Worm (Caenorhabditis elegans): ENCODE data around the gene col-139.

col-139 gene

ce11 chrV:4615802-4616201 is 38.0 kb downstream of the col-139 start, which contains the start of the genes Y61A9LA.10 and F54D11.4:
TSS of gene Y61A9LA.10 (minus strand) at chrV:4615817.
TSS of gene F54D11.4 (plus strand) at chrV:4616151.
- peak; percentile 93 for TF ChIP-seq ztf-18 (tag; optimal IDR thresholded peaks at IDR 0.05)
- no peak for TF ChIP-seq nhr-27 (tag; optimal IDR thresholded peaks at IDR 0.05)
- TF ChIP-seq xnd-1 (tag; optimal IDR thresholded peaks at IDR 0.05), result peak; percentile 42
- TF ChIP-seq aptf-2 (GFP tag; conservative IDR thresholded peaks at IDR 0.05), result no peak
- TF ChIP-seq B0336.3 (GFP tag; IDR thresholded peaks at IDR 0.05), result 0 out of 2 replicates have a peak, but pooled peaks have one; percentile 26
- TF ChIP-seq him-1 (tag; optimal IDR thresholded peaks at IDR 0.05), result peak; percentile 27
- peak; percentile 45; the same call in 1 of the 2 replicates for TF ChIP-seq F33H1.4 (GFP tag; IDR thresholded peaks at IDR 0.05)
- TF ChIP-seq F55B11.4 (tag; optimal IDR thresholded peaks at IDR 0.05; ENCODE audit: borderline replicate concordance, insufficient read depth), result no peak
- TF ChIP-seq snpc-4 (GFP tag; optimal IDR thresholded peaks at IDR 0.05), result no peak
- TF ChIP-seq snpc-4 (tag; optimal IDR thresholded peaks at IDR 0.05), result peak in 1 of 4 experiments; percentile 44
- TF ChIP-seq mel-28 (tag; optimal IDR thresholded peaks at IDR 0.05; ENCODE audit: borderline replicate concordance), result no peak
- no peak for TF ChIP-seq nfyb-1 (GFP tag; IDR thresholded peaks at IDR 0.05)
- peak; percentile 80 for TF ChIP-seq madf-6 (GFP tag; IDR thresholded peaks at IDR 0.05)
- TF ChIP-seq mcd-1 (GFP tag; IDR thresholded peaks at IDR 0.05), result peak; percentile 66
- peak in 1 of 3 experiments; percentile 73 for TF ChIP-seq lin-35 (GFP tag; optimal IDR thresholded peaks at IDR 0.05)
- peak; percentile 61 for TF ChIP-seq F23B12.7 (tag; optimal IDR thresholded peaks at IDR 0.05; ENCODE audit: insufficient read depth)
- no peak for TF ChIP-seq lin-26 (GFP tag; IDR thresholded peaks at IDR 0.05)
- no peak for TF ChIP-seq hsf-1 (GFP tag; IDR thresholded peaks at IDR 0.05)
- 0 out of 2 replicates have a peak, but pooled peaks have one; percentile 34 for TF ChIP-seq D2030.7 (GFP tag; IDR thresholded peaks at IDR 0.05)
- TF ChIP-seq lin-54 (GFP tag; optimal IDR thresholded peaks at IDR 0.05), result peak; percentile 47
- no peak for TF ChIP-seq let-607 (tag; optimal IDR thresholded peaks at IDR 0.05)
- TF ChIP-seq lin-40 (tag; optimal IDR thresholded peaks at IDR 0.05), result peak; percentile 46
- no peak for TF ChIP-seq F37B4.10 (GFP tag; IDR thresholded peaks at IDR 0.05)
- no peak for TF ChIP-seq egl-18 (GFP tag; IDR thresholded peaks at IDR 0.05)
- TF ChIP-seq athp-1 (tag; optimal IDR thresholded peaks at IDR 0.05), result no peak
- TF ChIP-seq lsl-1 (GFP tag; optimal IDR thresholded peaks at IDR 0.05), result peak; percentile 49
- TF ChIP-seq ccch-3 (GFP tag; optimal IDR thresholded peaks at IDR 0.05), result no peak
- TF ChIP-seq snpc-3.4 (tag; optimal IDR thresholded peaks at IDR 0.05), result peak; percentile 39
- TF ChIP-seq rcor-1 (GFP tag; IDR thresholded peaks at IDR 0.05), result no peak
- TF ChIP-seq cebp-1 (GFP tag; IDR thresholded peaks at IDR 0.05), result no peak
- peak; percentile 57 for TF ChIP-seq cebp-1 (tag; optimal IDR thresholded peaks at IDR 0.05)
- no peak for TF ChIP-seq F22D6.2 (tag; optimal IDR thresholded peaks at IDR 0.05)
- TF ChIP-seq efl-1 (GFP tag; optimal IDR thresholded peaks at IDR 0.05), result peak; percentile 67
- TF ChIP-seq repo-1 (tag; optimal IDR thresholded peaks at IDR 0.05), result peak; percentile 1
- peak; percentile 40 for TF ChIP-seq snpc-1.3 (tag; optimal IDR thresholded peaks at IDR 0.05; ENCODE audit: insufficient read depth)
- 0 out of 2 replicates have a peak, but pooled peaks have one; percentile 15 for TF ChIP-seq Y53G8AR.9 (GFP tag; conservative IDR thresholded peaks at IDR 0.05)
- no peak for TF ChIP-seq hlh-26 (GFP tag; conservative IDR thresholded peaks at IDR 0.05)
- TF ChIP-seq egl-44 (GFP tag; IDR thresholded peaks at IDR 0.05), result no peak
- peak; percentile 36 for TF ChIP-seq attf-5 (GFP tag; optimal IDR thresholded peaks at IDR 0.05)
- TF ChIP-seq Y95B8A.8 (GFP tag; IDR thresholded peaks at IDR 0.05), result no peak
- TF ChIP-seq madf-8 (GFP tag; conservative IDR thresholded peaks at IDR 0.05), result no peak; the same call in 1 of the 2 replicates
- 0 out of 2 replicates have a peak, but pooled peaks have one; percentile 9 for TF ChIP-seq hmg-1.2 (GFP tag; IDR thresholded peaks at IDR 0.05)
- peak; percentile 44 for TF ChIP-seq dpl-1 (GFP tag; optimal IDR thresholded peaks at IDR 0.05)
